Worm (Caenorhabditis elegans): ENCODE data around the gene mig-21.
A peak's percentile ranks its signal among the peaks of the same experiment; 100 is the strongest.

mig-21 gene

DNA sequence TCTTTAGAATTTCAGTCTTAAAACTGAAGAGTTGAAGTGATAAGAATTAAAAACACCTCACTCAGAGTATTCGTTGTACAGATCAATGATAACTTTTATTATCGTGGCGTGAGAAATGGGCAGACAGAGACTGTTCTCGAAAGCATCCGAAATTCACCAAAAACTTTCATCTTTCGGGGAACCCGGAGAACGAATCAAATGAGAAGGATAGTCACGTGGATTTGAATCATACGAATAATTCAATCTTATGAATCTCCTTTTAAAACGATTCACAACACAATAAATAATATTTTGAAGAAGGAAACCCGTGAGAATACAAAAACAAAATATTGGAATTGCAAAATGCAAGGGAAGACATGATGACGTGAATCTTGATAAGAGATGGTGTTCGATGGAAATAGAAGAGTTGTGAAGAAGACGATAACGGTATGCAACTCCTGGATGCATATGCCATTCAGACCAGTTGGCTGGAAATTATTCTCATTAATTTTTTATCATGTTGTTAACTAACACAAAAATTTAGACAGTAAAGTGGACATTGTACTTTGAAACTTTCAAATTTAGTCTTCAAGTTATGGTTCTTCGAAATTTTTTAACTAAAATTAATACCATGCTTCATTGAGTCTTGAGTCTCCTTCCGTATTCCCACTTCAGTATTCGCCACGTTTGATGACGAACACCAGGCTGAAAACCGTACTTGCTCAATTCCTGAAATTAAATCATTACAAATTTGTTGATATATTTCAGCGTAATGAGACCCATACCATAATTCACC lies 1.1 kb downstream of the mig-21 start (continued):
- TF ChIP-seq ztf-25 (GFP tag; IDR thresholded peaks at IDR 0.05) (no peak), F52B5.7 (tag; optimal IDR thresholded peaks at IDR 0.05) (no peak), ztf-28 (GFP tag; IDR thresholded peaks at IDR 0.05) (no peak), mes-4 (tag; optimal IDR thresholded peaks at IDR 0.05) (no peak), ama-1 (optimal IDR thresholded peaks at IDR 0.05) (peak; percentile 43), ama-1 (GFP tag; optimal IDR thresholded peaks at IDR 0.05) (no peak), F23B12.7 (tag; optimal IDR thresholded peaks at IDR 0.05; ENCODE audit: insufficient read depth) (no peak), hsf-1 (GFP tag; IDR thresholded peaks at IDR 0.05) (0 out of 2 replicates have a peak, but pooled peaks have one; percentile 20), bed-2 (GFP tag; IDR thresholded peaks at IDR 0.05) (no peak), gei-17 (GFP tag; optimal IDR thresholded peaks at IDR 0.05) (no peak), ZK185.1 (tag; optimal IDR thresholded peaks at IDR 0.05; ENCODE audit: poor library complexity, severe bottlenecking) (no peak), hlh-26 (GFP tag; conservative IDR thresholded peaks at IDR 0.05) (no peak), B0035.1 (tag; optimal IDR thresholded peaks at IDR 0.05) (no peak), sdz-38 (tag; optimal IDR thresholded peaks at IDR 0.05) (no peak), tlf-1 (GFP tag; optimal IDR thresholded peaks at IDR 0.05) (no peak), lin-35 (GFP tag; optimal IDR thresholded peaks at IDR 0.05) (no peak), somi-1 (GFP tag; optimal IDR thresholded peaks at IDR 0.05) (no peak), nfyb-1 (GFP tag; IDR thresholded peaks at IDR 0.05) (no peak), aptf-2 (GFP tag; conservative IDR thresholded peaks at IDR 0.05) (no peak), B0336.3 (GFP tag; IDR thresholded peaks at IDR 0.05) (no peak), mxl-1 (tag; optimal IDR thresholded peaks at IDR 0.05) (no peak), egrh-3 (GFP tag; IDR thresholded peaks at IDR 0.05) (no peak), fkh-3 (tag; optimal IDR thresholded peaks at IDR 0.05) (no peak), egl-44 (GFP tag; IDR thresholded peaks at IDR 0.05) (no peak), madf-6 (GFP tag; IDR thresholded peaks at IDR 0.05) (no peak)

DNA sequence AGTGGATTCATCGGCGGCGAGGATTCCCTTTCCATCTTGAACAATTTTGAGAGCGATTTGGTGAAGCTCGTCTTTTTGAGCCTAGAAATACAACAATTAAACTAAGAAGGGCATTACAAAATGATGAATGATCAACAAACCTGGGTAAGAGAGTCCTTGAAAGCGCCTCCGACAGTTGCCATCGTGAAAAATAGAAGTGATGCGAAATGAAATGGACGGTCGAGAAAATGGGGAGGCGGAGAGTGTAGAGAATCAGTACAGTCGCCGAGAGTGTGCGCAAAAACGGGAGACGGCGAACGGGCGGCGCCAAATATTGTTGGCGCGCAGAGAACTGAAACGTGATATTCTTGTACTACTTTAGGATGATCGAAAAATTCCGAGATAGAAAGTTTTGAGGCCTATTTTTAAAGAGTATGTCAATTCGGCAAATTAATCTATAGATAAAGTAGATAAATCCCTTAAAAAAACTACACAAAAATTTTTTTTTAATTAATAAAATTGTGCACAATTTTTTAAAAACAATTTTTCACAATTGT lies 2.0 kb downstream of the mig-21 start, which contains the start of gene aldo-2:
Gene aldo-2, minus strand, starts transcription at position 486 of the 536 bp plus-strand sequence.
- no peak for TF ChIP-seq cebp-2 (GFP tag; IDR thresholded peaks at IDR 0.05)
- no peak for TF ChIP-seq mes-4 (tag; optimal IDR thresholded peaks at IDR 0.05)
- TF ChIP-seq ekl-4 (GFP tag; IDR thresholded peaks at IDR 0.05) = peak; percentile 87
- TF ChIP-seq ztf-18 (tag; optimal IDR thresholded peaks at IDR 0.05) = peak; percentile 37
- TF ChIP-seq Y56A3A.18 (GFP tag; IDR thresholded peaks at IDR 0.05) = peak; percentile 49; the same call in 1 of the 2 replicates
- peak; percentile 56; the same call in 1 of the 2 replicates for TF ChIP-seq pbrm-1 (GFP tag; IDR thresholded peaks at IDR 0.05)
- 0 out of 2 replicates have a peak, but pooled peaks have one; percentile 58 for TF ChIP-seq B0336.3 (GFP tag; IDR thresholded peaks at IDR 0.05)
- no peak for TF ChIP-seq bed-1 (GFP tag; IDR thresholded peaks at IDR 0.05)
- no peak for TF ChIP-seq ccch-3 (GFP tag; optimal IDR thresholded peaks at IDR 0.05)
- TF ChIP-seq F57A8.1 (GFP tag; optimal IDR thresholded peaks at IDR 0.05) = no peak
- TF ChIP-seq ztf-3 (GFP tag; optimal IDR thresholded peaks at IDR 0.05) = no peak
- TF ChIP-seq dpff-1 (tag; optimal IDR thresholded peaks at IDR 0.05) = no peak
- peak; percentile 84 for TF ChIP-seq F33H1.4 (GFP tag; IDR thresholded peaks at IDR 0.05)
- TF ChIP-seq tlf-1 (GFP tag; optimal IDR thresholded peaks at IDR 0.05) = peak; percentile 84
- no peak for TF ChIP-seq hmg-20 (GFP tag; IDR thresholded peaks at IDR 0.05)
- no peak for TF ChIP-seq die-1 (tag; optimal IDR thresholded peaks at IDR 0.05)
- TF ChIP-seq rpc-1 (optimal IDR thresholded peaks at IDR 0.05) = no peak
- TF ChIP-seq rpc-1 (tag; optimal IDR thresholded peaks at IDR 0.05) = no peak
- peak; percentile 40 for TF ChIP-seq ZK185.1 (tag; optimal IDR thresholded peaks at IDR 0.05; ENCODE audit: poor library complexity, severe bottlenecking)
- TF ChIP-seq egl-44 (GFP tag; IDR thresholded peaks at IDR 0.05) = peak; percentile 44; the same call in 1 of the 2 replicates
- no peak for TF ChIP-seq ztf-22 (GFP tag; optimal IDR thresholded peaks at IDR 0.05)
- TF ChIP-seq aptf-2 (GFP tag; conservative IDR thresholded peaks at IDR 0.05) = peak; percentile 70
- TF ChIP-seq somi-1 (GFP tag; optimal IDR thresholded peaks at IDR 0.05) = no peak
- TF ChIP-seq B0035.1 (tag; optimal IDR thresholded peaks at IDR 0.05) = no peak
- no peak for TF ChIP-seq K11D2.4 (GFP tag; IDR thresholded peaks at IDR 0.05)
- TF ChIP-seq ceh-100 (GFP tag; IDR thresholded peaks at IDR 0.05) = 0 out of 2 replicates have a peak, but pooled peaks have one; percentile 23
- TF ChIP-seq F49E8.2 (tag; optimal IDR thresholded peaks at IDR 0.05; ENCODE audit: insufficient read depth) = peak; percentile 15
- TF ChIP-seq madf-6 (GFP tag; IDR thresholded peaks at IDR 0.05) = peak; percentile 99
- no peak for TF ChIP-seq ets-4 (GFP tag; optimal IDR thresholded peaks at IDR 0.05)
- TF ChIP-seq C06A6.2 (GFP tag; conservative IDR thresholded peaks at IDR 0.05) = no peak
